Worm (Caenorhabditis elegans) whole organism, L4 larva: Measurements from ENCODE around the gene D1005.4.

Experiments
- F49E8.2 ChIP-seq: sonication (generic microtip); optimal IDR thresholded peaks from 2 replicates; lab custom pipeline; 2016; ENCODE audit warnings: missing compliant biosample characterization, mild to moderate bottlenecking, missing genetic modification characterization, borderline replicate concordance
- T20F7.1 ChIP-seq: fragments of 200-800 bp; sonication (Bioruptor generic); optimal IDR thresholded peaks from 2 replicates; lab custom pipeline; 2018; ENCODE audit warnings: mild to moderate bottlenecking, missing genetic modification characterization, missing compliant biosample characterization
- Y75B8A.6 ChIP-seq: fragments of 200-800 bp; sonication (Bioruptor generic); IDR thresholded peaks from 2 replicates; pipeline ENCODE4 v1.3.6; 2022; ENCODE audit warnings: missing genetic modification reagents, missing genetic modification characterization, missing compliant biosample characterization
- aha-1 ChIP-seq: fragments of 150-350 bp; peaks from one replicate; lab custom pipeline; 2014; ENCODE audit warnings: missing biosample characterization, missing genetic modification characterization
- ceh-20 ChIP-seq: fragments of 200-800 bp; sonication (Bioruptor generic); IDR thresholded peaks from 2 replicates; pipeline ENCODE4 v1.3.6; 2022; ENCODE audit warnings: missing genetic modification reagents, missing genetic modification characterization, missing compliant biosample characterization
- ceh-28 ChIP-seq: fragments of 150-350 bp; optimal IDR thresholded peaks from 2 replicates; lab custom pipeline; 2014; ENCODE audit warnings: missing biosample characterization, missing genetic modification reagents, missing genetic modification characterization
- ceh-62 ChIP-seq: sonication (generic microtip); optimal IDR thresholded peaks from 2 replicates; lab custom pipeline; 2017; ENCODE audit warnings: missing biosample characterization, missing genetic modification characterization
- ceh-82 ChIP-seq: sonication (generic microtip); optimal IDR thresholded peaks from 2 replicates; lab custom pipeline; 2017; ENCODE audit warnings: missing biosample characterization, missing genetic modification characterization
- daf-12 ChIP-seq: fragments of 150-350 bp; optimal IDR thresholded peaks from 2 replicates; lab custom pipeline; 2014; ENCODE audit warnings: missing biosample characterization, missing genetic modification reagents, missing genetic modification characterization
- daf-8 ChIP-seq: fragments of 200-800 bp; sonication (Bioruptor generic); IDR thresholded peaks from 2 replicates; pipeline ENCODE4 v1.3.6; 2022; ENCODE audit warnings: missing genetic modification characterization, missing compliant biosample characterization
- dpl-1 ChIP-seq: fragments of 150-350 bp; optimal IDR thresholded peaks from 2 replicates; lab custom pipeline; 2014; ENCODE audit warnings: missing biosample characterization, missing genetic modification reagents, missing genetic modification characterization
- dve-1 ChIP-seq: sonication (generic microtip); optimal IDR thresholded peaks from 2 replicates; lab custom pipeline; 2017; ENCODE audit warnings: antibody characterized with exemption, mild to moderate bottlenecking, missing genetic modification characterization, missing compliant biosample characterization; ENCODE audit not compliant: insufficient read depth
- egl-27 ChIP-seq: sonication (generic microtip); optimal IDR thresholded peaks from 3 replicates; lab custom pipeline; 2017; ENCODE audit warnings: missing biosample characterization, missing genetic modification reagents, missing genetic modification characterization
- fkh-10 ChIP-seq: fragments of 150-350 bp; optimal IDR thresholded peaks from 2 replicates; lab custom pipeline; 2014; ENCODE audit warnings: missing biosample characterization, missing genetic modification reagents, missing genetic modification characterization
- gei-8 ChIP-seq: fragments of 200-800 bp; sonication (Bioruptor generic); optimal IDR thresholded peaks from 2 replicates; lab custom pipeline; 2018; ENCODE audit warnings: mild to moderate bottlenecking, missing genetic modification characterization, missing compliant biosample characterization
- hif-1 ChIP-seq, 2 experiments: sonication (generic microtip); optimal IDR thresholded peaks; 2 replicates each; lab custom pipeline; 2016 to 2017; ENCODE audit warnings: missing compliant biosample characterization in 2 of 2, missing genetic modification characterization in 2 of 2, missing genetic modification reagents in 2 of 2, missing genotype in 2 of 2, mild to moderate bottlenecking in 1 of 2
- jun-1 ChIP-seq: fragments of 150-350 bp; optimal IDR thresholded peaks from 2 replicates; lab custom pipeline; 2014; ENCODE audit warnings: missing biosample characterization, missing genetic modification reagents, missing genetic modification characterization
- lim-7 ChIP-seq: fragments of 200-800 bp; sonication (Bioruptor generic); IDR thresholded peaks from 2 replicates; pipeline ENCODE4 v1.3.6; 2022; ENCODE audit warnings: missing genetic modification characterization, missing compliant biosample characterization
- lin-15B ChIP-seq: fragments of 150-350 bp; sonication (generic microtip); optimal IDR thresholded peaks from 3 replicates; lab custom pipeline; 2014; ENCODE audit warnings: missing biosample characterization, missing genetic modification characterization
- lsy-2 ChIP-seq, 2 experiments: fragments of 150-350 bp in 1 of 2; sonication (generic microtip) in 1 of 2; optimal IDR thresholded peaks; 2 replicates each; lab custom pipeline; 2014 to 2017; ENCODE audit warnings: missing biosample characterization in 2 of 2, missing genetic modification characterization in 2 of 2
- madf-5 ChIP-seq, 2 experiments: fragments of 200-800 bp; sonication (Bioruptor generic); IDR thresholded peaks; 2 replicates each; pipeline ENCODE4 v1.3.6; 2022; ENCODE audit warnings: missing compliant biosample characterization in 2 of 2, missing genetic modification characterization in 2 of 2
- madf-9 ChIP-seq: fragments of 200-800 bp; sonication (Bioruptor generic); conservative IDR thresholded peaks from 2 replicates; pipeline ENCODE4 v1.3.6; 2022; ENCODE audit warnings: missing genetic modification reagents, missing genetic modification characterization, missing compliant biosample characterization
- mxl-2 ChIP-seq: fragments of 200-800 bp; sonication (Bioruptor generic); conservative IDR thresholded peaks from 2 replicates; pipeline ENCODE4 v1.3.6; 2022; ENCODE audit warnings: missing genetic modification reagents, missing genetic modification characterization, missing compliant biosample characterization
- mxl-3 ChIP-seq: fragments of 200-800 bp; sonication (Bioruptor generic); optimal IDR thresholded peaks from 2 replicates; lab custom pipeline; 2018; ENCODE audit warnings: mild to moderate bottlenecking, missing genetic modification characterization, missing compliant biosample characterization
- nhr-10 ChIP-seq: fragments of 150-350 bp; optimal IDR thresholded peaks from 2 replicates; lab custom pipeline; 2014; ENCODE audit warnings: missing biosample characterization, missing genetic modification characterization
- nhr-102 ChIP-seq: sonication (generic microtip); optimal IDR thresholded peaks from 2 replicates; lab custom pipeline; 2016; ENCODE audit warnings: mild to moderate bottlenecking, missing genetic modification characterization, moderate library complexity, missing compliant biosample characterization
- nhr-11 ChIP-seq: fragments of 150-350 bp; optimal IDR thresholded peaks from 2 replicates; lab custom pipeline; 2014; ENCODE audit warnings: missing biosample characterization, missing genetic modification characterization
- nhr-28 ChIP-seq: fragments of 150-350 bp; optimal IDR thresholded peaks from 2 replicates; lab custom pipeline; 2014; ENCODE audit warnings: missing biosample characterization, missing genetic modification characterization
- nhr-48 ChIP-seq: sonication (generic microtip); optimal IDR thresholded peaks from 2 replicates; lab custom pipeline; 2016; ENCODE audit warnings: mild to moderate bottlenecking, missing genetic modification characterization, missing compliant biosample characterization
- nhr-77 ChIP-seq: fragments of 150-350 bp; optimal IDR thresholded peaks from 2 replicates; lab custom pipeline; 2014; ENCODE audit warnings: missing biosample characterization, missing genetic modification characterization
- php-3 ChIP-seq: fragments of 200-800 bp; sonication (Bioruptor generic); IDR thresholded peaks from 2 replicates; pipeline ENCODE4 v1.3.6; 2022; ENCODE audit warnings: missing genetic modification reagents, missing genetic modification characterization, missing compliant biosample characterization
- pqm-1 ChIP-seq: sonication (generic microtip); optimal IDR thresholded peaks from 2 replicates; lab custom pipeline; 2017; ENCODE audit warnings: missing biosample characterization, missing genetic modification characterization
- saeg-2 ChIP-seq: fragments of 200-800 bp; sonication (Bioruptor generic); IDR thresholded peaks from 2 replicates; pipeline ENCODE4 v1.3.6; 2022; ENCODE audit warnings: missing genetic modification reagents, missing genetic modification characterization, missing compliant biosample characterization
- set-16 ChIP-seq: fragments of 200-800 bp; sonication (Bioruptor generic); IDR thresholded peaks from 2 replicates; pipeline ENCODE4 v1.3.6; 2022; ENCODE audit warnings: missing genetic modification reagents, missing genetic modification characterization, missing compliant biosample characterization
- snpc-4 ChIP-seq: fragments of 150-350 bp; optimal IDR thresholded peaks from 2 replicates; lab custom pipeline; 2014; ENCODE audit warnings: missing biosample characterization, missing genetic modification characterization
- spr-1 ChIP-seq: sonication (generic microtip); optimal IDR thresholded peaks from 2 replicates; lab custom pipeline; 2016; ENCODE audit warnings: mild to moderate bottlenecking, missing genetic modification characterization, missing compliant biosample characterization
- unc-130 ChIP-seq: sonication (generic microtip); optimal IDR thresholded peaks from 2 replicates; lab custom pipeline; 2016; ENCODE audit warnings: missing genetic modification reagents, missing genetic modification characterization, missing compliant biosample characterization
- vab-7 ChIP-seq: fragments of 200-800 bp; sonication (Bioruptor generic); IDR thresholded peaks from 2 replicates; pipeline ENCODE4 v1.3.6; 2022; ENCODE audit warnings: missing genetic modification reagents, missing genetic modification characterization, missing compliant biosample characterization
- zag-1 ChIP-seq: fragments of 150-350 bp; optimal IDR thresholded peaks from 2 replicates; lab custom pipeline; 2014; ENCODE audit warnings: missing biosample characterization, missing genetic modification characterization
- zfp-2 ChIP-seq: sonication (generic microtip); optimal IDR thresholded peaks from 2 replicates; lab custom pipeline; 2016; ENCODE audit warnings: mild to moderate bottlenecking, missing genetic modification characterization, missing compliant biosample characterization

D1005.4 gene

DNA sequence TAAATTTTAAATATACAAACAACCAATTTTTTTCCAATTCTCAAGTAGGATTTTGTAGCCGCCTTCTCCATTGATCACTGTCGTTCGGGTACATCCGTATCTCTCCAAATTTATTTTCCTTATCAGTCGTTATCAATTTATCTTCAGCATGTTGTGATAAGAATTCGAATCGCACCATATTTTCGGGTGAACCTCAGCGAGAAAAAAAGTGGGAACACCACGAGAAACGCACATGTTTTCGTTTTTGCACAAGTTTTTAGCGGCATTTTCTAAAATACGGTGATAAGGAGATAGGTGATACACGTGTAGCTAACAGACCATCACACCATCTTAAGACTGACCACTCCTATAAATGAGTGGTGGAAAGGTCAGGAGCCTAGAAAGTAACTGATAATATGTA is 7.7 kb downstream of the D1005.4 start (continued):
- TF ChIP-seq spr-1 (tag; lab: Kevin White, UChicago) (no peak), php-3 (peak; percentile 83), nhr-10 (tag; lab: Kevin White, UChicago) (no peak), egl-27 (no peak), saeg-2 (GFP tag; lab: Robert Waterston, UW) (peak; percentile 64; the same call in 1 of the 2 replicates), pqm-1 (tag; lab: Kevin White, UChicago) (peak; percentile 91), hif-1 (tag; optimal IDR thresholded peaks at IDR 0.05; lab: Kevin White, UChicago) (no peak), daf-8 (no peak), nhr-48 (tag; lab: Kevin White, UChicago) (peak; percentile 96), nhr-102 (tag; lab: Kevin White, UChicago) (peak; percentile 89), lim-7 (GFP tag; lab: Robert Waterston, UW) (no peak), lsy-2 (tag; optimal IDR thresholded peaks at IDR 0.05; lab: Kevin White, UChicago) (peak in 1 of 2 experiments; percentile 65), madf-5 (GFP tag; IDR thresholded peaks at IDR 0.05; lab: Robert Waterston, UW) (no peak), set-16 (GFP tag; lab: Robert Waterston, UW) (no peak), dve-1 (peak; percentile 92), ceh-20 (GFP tag; lab: Robert Waterston, UW) (peak; percentile 36; the same call in 1 of the 2 replicates), gei-8 (GFP tag; lab: Kevin White, UChicago) (peak; percentile 64), nhr-28 (tag; lab: Kevin White, UChicago) (peak; percentile 91), mxl-3 (GFP tag; lab: Kevin White, UChicago) (peak; percentile 94), ceh-62 (no peak), snpc-4 (tag; lab: Kevin White, UChicago) (no peak)

ce11 chrX:1476005-1476404 is 9.6 kb downstream of the D1005.4 start:
- TF ChIP-seq set-16 (GFP tag; lab: Robert Waterston, UW) (0 out of 2 replicates have a peak, but pooled peaks have one; percentile 15), nhr-11 (no peak), aha-1 (tag; lab: Kevin White, UChicago) (peak; percentile 47)
- TF ChIP-seq, all 104 proteins: peak for 2

- no peak for TF ChIP-seq ceh-82 (tag; lab: Kevin White, UChicago)
- no peak for TF ChIP-seq daf-12 (tag; lab: Kevin White, UChicago)
- TF ChIP-seq T20F7.1 (GFP tag; lab: Kevin White, UChicago): no peak
- no peak for TF ChIP-seq set-16 (GFP tag; lab: Robert Waterston, UW)
- TF ChIP-seq aha-1 (tag; lab: Kevin White, UChicago): no peak
Measured at ce11 chrX:1473794-1474193, 11.8 kb downstream of the D1005.4 start.

DNA sequence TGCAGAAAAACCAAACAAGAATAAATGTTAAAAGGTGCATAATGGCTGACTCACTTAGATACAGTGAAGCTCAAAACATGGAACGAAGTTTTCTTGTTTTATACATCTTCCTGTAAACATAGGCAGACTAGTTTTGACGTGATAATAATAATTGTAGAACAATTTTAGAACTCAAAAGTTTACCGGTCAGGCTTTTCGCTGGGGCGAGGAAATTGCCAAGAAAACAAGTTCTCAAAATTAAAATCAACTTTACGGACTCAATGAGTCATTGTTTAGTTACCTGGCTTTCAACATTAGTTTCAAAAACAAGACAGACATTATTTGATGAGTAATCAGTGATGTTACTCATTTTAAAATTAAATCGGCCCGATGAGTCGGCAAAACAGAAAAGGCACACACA is 12.7 kb downstream of the D1005.4 start, which contains the start of gene D1005.5:
Gene D1005.5 (minus strand): TSS at position 101 of the 400 bp plus-strand sequence.
- TF ChIP-seq F49E8.2 (no peak), zfp-2 (no peak), mxl-2 (no peak), unc-130 (no peak), lin-15B (tag; lab: Kevin White, UChicago) (no peak), spr-1 (tag; lab: Kevin White, UChicago) (no peak), ceh-28 (tag; lab: Kevin White, UChicago) (no peak), fkh-10 (GFP tag; lab: Kevin White, UChicago) (no peak), madf-9 (GFP tag; lab: Robert Waterston, UW) (no peak), jun-1 (tag; lab: Kevin White, UChicago) (no peak), nhr-77 (tag; lab: Kevin White, UChicago) (no peak), vab-7 (GFP tag; lab: Robert Waterston, UW) (no peak), Y75B8A.6 (no peak), daf-12 (tag; lab: Kevin White, UChicago) (no peak), zag-1 (tag; lab: Kevin White, UChicago) (no peak), nhr-48 (tag; lab: Kevin White, UChicago) (no peak), madf-5 (GFP tag; IDR thresholded peaks at IDR 0.05; lab: Robert Waterston, UW) (no peak), dpl-1 (GFP tag; lab: Kevin White, UChicago) (no peak)
- TF ChIP-seq, all 104 proteins: peak for 0
